Worm (Caenorhabditis elegans): Measurements from ENCODE around the gene Y102A5C.4.

Gene Y102A5C.4

ce11 chrV:16899355-16899754, 22.7 kb upstream of the Y102A5C.4 start, which contains the start of gene fbxa-45:
TSS of gene fbxa-45 (minus strand) at chrV:16899455.
- TF ChIP-seq elt-4 (tag; optimal IDR thresholded peaks at IDR 0.05) (no peak), ceh-30 (tag; optimal IDR thresholded peaks at IDR 0.05) (no peak), ceh-31 (tag; optimal IDR thresholded peaks at IDR 0.05) (no peak), Y22D7AL.16 (tag; optimal IDR thresholded peaks at IDR 0.05) (no peak), unc-3 (GFP tag; conservative IDR thresholded peaks at IDR 0.05) (no peak), unc-3 (tag; optimal IDR thresholded peaks at IDR 0.05) (no peak), C38D4.7 (GFP tag; optimal IDR thresholded peaks at IDR 0.05) (no peak), nfya-1 (tag; optimal IDR thresholded peaks at IDR 0.05) (no peak), F13H6.1 (tag; optimal IDR thresholded peaks at IDR 0.05) (no peak), elt-2 (tag; optimal IDR thresholded peaks at IDR 0.05) (no peak)

DNA sequence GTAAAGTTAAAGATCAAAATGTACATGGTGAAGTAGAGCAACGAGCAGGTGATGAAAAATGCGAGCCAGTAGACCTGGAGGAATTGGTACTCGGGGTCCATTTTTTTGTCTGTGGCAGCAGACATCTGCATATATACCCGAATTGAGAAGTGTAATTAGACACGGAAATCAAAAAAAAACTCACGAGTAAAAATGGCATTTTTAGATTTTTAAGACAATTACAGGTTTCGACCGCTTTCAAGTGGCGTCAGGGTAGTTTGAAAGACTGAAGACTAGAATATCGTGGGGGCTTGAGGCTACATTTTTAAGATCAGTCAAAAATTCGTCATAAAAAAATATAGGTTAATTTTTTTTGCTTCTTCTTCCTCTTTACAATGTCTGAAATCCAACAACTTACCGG, 19.3 kb upstream of the Y102A5C.4 start, which contains the start of gene srd-68:
TSS of gene srd-68 (minus strand) at position 101 of the 400 bp plus-strand sequence.
- TF ChIP-seq hlh-30 (tag; optimal IDR thresholded peaks at IDR 0.05; ENCODE audit: insufficient read depth), result no peak
- TF ChIP-seq odd-2 (tag; optimal IDR thresholded peaks at IDR 0.05), result no peak

- TF ChIP-seq syd-9 (tag; optimal IDR thresholded peaks at IDR 0.05) (no peak), lim-6 (tag; optimal IDR thresholded peaks at IDR 0.05) (no peak), ceh-31 (tag; optimal IDR thresholded peaks at IDR 0.05) (no peak), zip-5 (tag; optimal IDR thresholded peaks at IDR 0.05) (no peak), madf-2 (tag; optimal IDR thresholded peaks at IDR 0.05) (no peak), mec-3 (tag; optimal IDR thresholded peaks at IDR 0.05; ENCODE audit: borderline replicate concordance) (no peak), ceh-30 (tag; optimal IDR thresholded peaks at IDR 0.05) (no peak), ceh-2 (tag; optimal IDR thresholded peaks at IDR 0.05) (no peak), tbx-7 (tag; optimal IDR thresholded peaks at IDR 0.05) (no peak), ceh-22 (tag; optimal IDR thresholded peaks at IDR 0.05) (no peak), ets-4 (tag; optimal IDR thresholded peaks at IDR 0.05) (no peak), pax-1 (tag; optimal IDR thresholded peaks at IDR 0.05) (no peak), ceh-18 (tag; optimal IDR thresholded peaks at IDR 0.05) (no peak), lin-11 (tag; optimal IDR thresholded peaks at IDR 0.05) (no peak), hlh-15 (tag; optimal IDR thresholded peaks at IDR 0.05) (no peak), sdc-2 (tag; optimal IDR thresholded peaks at IDR 0.05) (no peak), ceh-24 (tag; optimal IDR thresholded peaks at IDR 0.05) (no peak), rnt-1 (tag; optimal IDR thresholded peaks at IDR 0.05) (no peak), C08G9.2 (tag; optimal IDR thresholded peaks at IDR 0.05) (no peak)
Measured at ce11 chrV:16904612-16905011, 17.4 kb upstream of the Y102A5C.4 start, which contains the start of gene nhr-262. TSS of gene nhr-262 (plus strand) at chrV:16904912.

ce11 chrV:16909871-16910270, 12.2 kb upstream of the Y102A5C.4 start, which contains the start of gene F09C6.16:
TSS of gene F09C6.16 (minus strand) at chrV:16909971.
- TF ChIP-seq ceh-30 (tag; optimal IDR thresholded peaks at IDR 0.05) (no peak), hlh-15 (tag; optimal IDR thresholded peaks at IDR 0.05) (no peak), hlh-13 (GFP tag; optimal IDR thresholded peaks at IDR 0.05) (no peak), ceh-45 (GFP tag; IDR thresholded peaks at IDR 0.05) (no peak)

- TF ChIP-seq hlh-30 (tag; optimal IDR thresholded peaks at IDR 0.05; ENCODE audit: insufficient read depth), result no peak
- no peak for TF ChIP-seq zip-5 (tag; optimal IDR thresholded peaks at IDR 0.05)
- no peak for TF ChIP-seq pat-9 (tag; optimal IDR thresholded peaks at IDR 0.05)
- TF ChIP-seq sox-2 (GFP tag; IDR thresholded peaks at IDR 0.05), result no peak
- no peak for TF ChIP-seq ets-4 (tag; optimal IDR thresholded peaks at IDR 0.05)
- no peak for TF ChIP-seq rnt-1 (tag; optimal IDR thresholded peaks at IDR 0.05)
- TF ChIP-seq che-1 (tag; optimal IDR thresholded peaks at IDR 0.05), result no peak
- no peak for TF ChIP-seq hlh-13 (GFP tag; optimal IDR thresholded peaks at IDR 0.05)
- no peak for TF ChIP-seq pha-4 (tag; optimal IDR thresholded peaks at IDR 0.05)
- TF ChIP-seq nhr-232 (tag; optimal IDR thresholded peaks at IDR 0.05), result no peak
- no peak for TF ChIP-seq ceh-30 (tag; optimal IDR thresholded peaks at IDR 0.05)
- no peak for TF ChIP-seq C08G9.2 (tag; optimal IDR thresholded peaks at IDR 0.05)
- no peak for TF ChIP-seq fkh-10 (GFP tag; optimal IDR thresholded peaks at IDR 0.05)
- TF ChIP-seq mec-3 (tag; optimal IDR thresholded peaks at IDR 0.05; ENCODE audit: borderline replicate concordance), result no peak
- no peak for TF ChIP-seq sox-4 (tag; optimal IDR thresholded peaks at IDR 0.05)
- no peak for TF ChIP-seq gmeb-2 (tag; optimal IDR thresholded peaks at IDR 0.05)
- TF ChIP-seq nfya-1 (tag; optimal IDR thresholded peaks at IDR 0.05), result no peak
- no peak for TF ChIP-seq hlh-15 (tag; optimal IDR thresholded peaks at IDR 0.05)
- TF ChIP-seq ceh-45 (GFP tag; IDR thresholded peaks at IDR 0.05), result no peak
- no peak for TF ChIP-seq tbx-7 (tag; optimal IDR thresholded peaks at IDR 0.05)
Measured at ce11 chrV:16910864-16911263, 11.2 kb upstream of the Y102A5C.4 start.

Measured in whole organism, late embryonic.